Fruit fly (Drosophila melanogaster) whole organism, wandering third instar larva: Measurements from ENCODE around the gene CG4496.

Source experiments
- CG32264 ChIP-seq: fragments of 200-800 bp; sonication (Bioruptor generic); optimal IDR thresholded peaks from 2 replicates; lab custom pipeline; 2016; ENCODE audit warnings: missing biosample characterization, missing genetic modification characterization
- Mio ChIP-seq: sonication (Bioruptor generic); optimal IDR thresholded peaks from 2 replicates; lab custom pipeline; 2016; ENCODE audit warnings: missing biosample characterization, missing genetic modification characterization
- N ChIP-seq: fragments of >200 bp; optimal IDR thresholded peaks from 2 replicates; lab custom pipeline; 2018; ENCODE audit warnings: missing biosample characterization, missing external identifiers, missing genetic modification characterization
- Rel ChIP-seq, 2 experiments: fragments of 200-800 bp; sonication (Bioruptor generic) in 1 of 2; optimal IDR thresholded peaks; 2 replicates in 1 of 2; 3 replicates in 1 of 2; lab custom pipeline; 2016 to 2019; ENCODE audit warnings: mild to moderate bottlenecking in 2 of 2, missing biosample characterization in 2 of 2, missing genetic modification characterization in 2 of 2, moderate library complexity in 1 of 2

DNA sequence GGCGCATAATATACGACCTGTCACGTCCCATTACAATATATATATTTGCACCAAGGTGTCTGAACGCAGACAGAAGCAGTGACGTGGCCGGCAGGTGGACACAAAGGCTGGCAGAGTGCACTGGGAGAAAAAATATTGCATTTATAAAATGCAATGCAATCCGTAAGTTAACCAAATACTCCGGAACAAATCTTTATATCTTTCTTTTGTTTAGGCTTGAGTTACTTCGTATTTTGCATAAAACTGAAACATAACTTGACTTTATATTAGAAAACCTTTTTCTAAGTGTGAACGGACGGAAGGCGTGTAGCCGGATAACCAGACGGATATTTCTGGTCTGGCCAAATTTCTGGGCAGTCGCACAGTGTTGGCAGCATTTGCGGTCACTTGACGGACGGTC, 45.7 kb downstream of the CG4496 start:
- TF ChIP-seq Mio (no peak), CG32264 (no peak), Rel (GFP tag; optimal IDR thresholded peaks at IDR 0.05; lab: Kevin White, UChicago) (no peak), Rel (tag; optimal IDR thresholded peaks at IDR 0.05; lab: Kevin White, UChicago) (no peak), N (GFP tag; lab: Kevin White, UChicago) (no peak)
